Fruit fly (Drosophila melanogaster) whole organism, prepupa: Measurements from ENCODE around the gene beat-Vb.
A peak's percentile ranks its signal among the peaks of the same experiment; 100 is the strongest.

ENCODE experiments used
- CG10631 ChIP-seq: fragments of 200-800 bp; sonication (Bioruptor generic); optimal IDR thresholded peaks from 2 replicates; lab custom pipeline; 2016; ENCODE audit warnings: missing biosample characterization, missing genetic modification characterization
- CG10669 ChIP-seq: fragments of 200-800 bp; sonication (Bioruptor generic); optimal IDR thresholded peaks from 3 replicates; lab custom pipeline; 2018; ENCODE audit warnings: missing biosample characterization, mild to moderate bottlenecking, missing genetic modification characterization, moderate library complexity
- CG11294 ChIP-seq: fragments of 200-800 bp; sonication (Bioruptor generic); IDR thresholded peaks from 2 replicates; pipeline ENCODE4 v1.3.6; 2022; ENCODE audit warnings: missing biosample characterization, missing genetic modification characterization
- CG11902 ChIP-seq: fragments of 200-800 bp; sonication (Bioruptor generic); optimal IDR thresholded peaks from 3 replicates; lab custom pipeline; 2016; ENCODE audit warnings: missing biosample characterization, missing genetic modification characterization
- CG15336 ChIP-seq: fragments of 200-800 bp; sonication (Bioruptor generic); IDR thresholded peaks from 2 replicates; pipeline ENCODE4 v1.3.6; 2022; ENCODE audit warnings: missing biosample characterization, missing genetic modification characterization
- CG1621 ChIP-seq: fragments of 200-800 bp; sonication (Bioruptor generic); optimal IDR thresholded peaks from 3 replicates; lab custom pipeline; 2018; ENCODE audit warnings: missing biosample characterization, mild to moderate bottlenecking, missing genetic modification characterization
- CG16779 ChIP-seq: fragments of 200-800 bp; sonication (Bioruptor generic); optimal IDR thresholded peaks from 3 replicates; lab custom pipeline; 2017; ENCODE audit warnings: missing biosample characterization, mild to moderate bottlenecking, missing genetic modification characterization
- CG3032 ChIP-seq: fragments of 200-800 bp; optimal IDR thresholded peaks from 2 replicates; lab custom pipeline; 2019; ENCODE audit warnings: missing biosample characterization, mild to moderate bottlenecking, missing genetic modification characterization, moderate library complexity
- CG32006 ChIP-seq: fragments of 200-800 bp; sonication (Bioruptor generic); optimal IDR thresholded peaks from 3 replicates; lab custom pipeline; 2017; ENCODE audit warnings: missing biosample characterization, mild to moderate bottlenecking, missing genetic modification characterization
- CG34406 ChIP-seq: fragments of 200-800 bp; sonication (Bioruptor generic); optimal IDR thresholded peaks from 3 replicates; lab custom pipeline; 2016; ENCODE audit warnings: missing biosample characterization, missing genetic modification characterization
- CG3919 ChIP-seq: fragments of 200-800 bp; sonication (Bioruptor generic); optimal IDR thresholded peaks from 3 replicates; lab custom pipeline; 2016; ENCODE audit warnings: missing biosample characterization, missing genetic modification characterization
- CG6163 ChIP-seq: fragments of 200-800 bp; sonication (Bioruptor generic); IDR thresholded peaks from 3 replicates; pipeline ENCODE4 v1.3.6; 2022; ENCODE audit warnings: missing biosample characterization, missing genetic modification characterization
- CG6792 ChIP-seq: fragments of 200-800 bp; sonication (Bioruptor generic); optimal IDR thresholded peaks from 3 replicates; lab custom pipeline; 2016; ENCODE audit warnings: missing biosample characterization, missing genetic modification characterization
- CG6808 ChIP-seq: fragments of 200-800 bp; sonication (Bioruptor generic); optimal IDR thresholded peaks from 3 replicates; lab custom pipeline; 2017; ENCODE audit warnings: missing biosample characterization, missing genetic modification characterization, mild to moderate bottlenecking, moderate library complexity, missing genetic modification reagents
- CG7368 ChIP-seq: fragments of 200-800 bp; sonication (Bioruptor generic); optimal IDR thresholded peaks from 3 replicates; lab custom pipeline; 2016; ENCODE audit warnings: missing biosample characterization, missing genetic modification characterization
- CG8119 ChIP-seq: fragments of 200-800 bp; sonication (Bioruptor generic); IDR thresholded peaks from 3 replicates; pipeline ENCODE4 v1.3.6; 2022; ENCODE audit warnings: missing biosample characterization, missing genetic modification characterization
- CG8319 ChIP-seq: fragments of 200-800 bp; sonication (Bioruptor generic); optimal IDR thresholded peaks from 3 replicates; lab custom pipeline; 2016; ENCODE audit warnings: missing biosample characterization, missing genetic modification characterization
- CG8632 ChIP-seq: fragments of 200-800 bp; sonication (Bioruptor generic); optimal IDR thresholded peaks from 3 replicates; lab custom pipeline; 2016; ENCODE audit warnings: missing biosample characterization, missing genetic modification characterization
- Eip75B ChIP-seq: fragments of 200-800 bp; sonication (Bioruptor generic); optimal IDR thresholded peaks from 3 replicates; lab custom pipeline; 2016; ENCODE audit warnings: missing biosample characterization, missing genetic modification characterization
- Eip78C ChIP-seq: fragments of 200-800 bp; sonication (Bioruptor generic); peaks from one replicate; lab custom pipeline; 2016; ENCODE audit warnings: missing biosample characterization, missing genetic modification characterization
- Eip93F ChIP-seq: fragments of 200-800 bp; sonication (Bioruptor generic); optimal IDR thresholded peaks from 2 replicates; lab custom pipeline; 2016; ENCODE audit warnings: missing biosample characterization, mild to moderate bottlenecking, missing genetic modification characterization
- Ets96B ChIP-seq: fragments of 200-800 bp; optimal IDR thresholded peaks from 2 replicates; lab custom pipeline; 2019; ENCODE audit warnings: missing biosample characterization, mild to moderate bottlenecking, missing genetic modification characterization, moderate library complexity
- Gug ChIP-seq: fragments of 200-800 bp; sonication (Bioruptor generic); IDR thresholded peaks from 2 replicates; pipeline ENCODE4 v1.3.6; 2022; ENCODE audit warnings: missing biosample characterization, missing genetic modification characterization
- Hr38 ChIP-seq: sonication (Bioruptor generic); optimal IDR thresholded peaks from 2 replicates; lab custom pipeline; 2016; ENCODE audit warnings: missing biosample characterization, missing genetic modification characterization
- Hr39 ChIP-seq: fragments of 200-800 bp; sonication (Bioruptor generic); optimal IDR thresholded peaks from 2 replicates; lab custom pipeline; 2016; ENCODE audit warnings: missing biosample characterization, missing genetic modification characterization
- Hr4 ChIP-seq: fragments of 200-800 bp; sonication (Bioruptor generic); optimal IDR thresholded peaks from 3 replicates; lab custom pipeline; 2016; ENCODE audit warnings: missing biosample characterization, missing genetic modification characterization
- Lpt ChIP-seq: fragments of 200-800 bp; sonication (Bioruptor generic); optimal IDR thresholded peaks from 3 replicates; lab custom pipeline; 2016; ENCODE audit warnings: missing biosample characterization, missing genetic modification characterization
- Met ChIP-seq: fragments of 200-800 bp; sonication (Bioruptor generic); optimal IDR thresholded peaks from 3 replicates; lab custom pipeline; 2016; ENCODE audit warnings: missing biosample characterization, missing genetic modification characterization
- OdsH ChIP-seq: fragments of 200-800 bp; sonication (Bioruptor generic); optimal IDR thresholded peaks from 3 replicates; lab custom pipeline; 2016; ENCODE audit warnings: missing biosample characterization, missing genetic modification characterization
- Smox ChIP-seq: fragments of 200-800 bp; sonication (Bioruptor generic); optimal IDR thresholded peaks from 3 replicates; lab custom pipeline; 2016; ENCODE audit warnings: missing biosample characterization, missing genetic modification characterization
- Sox102F ChIP-seq: fragments of 200-800 bp; sonication (Bioruptor generic); optimal IDR thresholded peaks from 2 replicates; lab custom pipeline; 2016; ENCODE audit warnings: missing biosample characterization, mild to moderate bottlenecking, missing genetic modification characterization
- achi ChIP-seq: fragments of 200-800 bp; sonication (Bioruptor generic); optimal IDR thresholded peaks from 3 replicates; lab custom pipeline; 2016; ENCODE audit warnings: missing biosample characterization, missing genetic modification characterization
- dac ChIP-seq: fragments of 200-800 bp; sonication (Bioruptor generic); optimal IDR thresholded peaks from 2 replicates; lab custom pipeline; 2017; ENCODE audit warnings: missing biosample characterization, mild to moderate bottlenecking, missing genetic modification characterization
- dsx ChIP-seq: fragments of 200-800 bp; optimal IDR thresholded peaks from 3 replicates; lab custom pipeline; 2019; ENCODE audit warnings: missing biosample characterization, mild to moderate bottlenecking, missing genetic modification characterization, moderate library complexity; ENCODE audit not compliant: poor library complexity, severe bottlenecking
- eg ChIP-seq: fragments of 200-800 bp; sonication (Bioruptor generic); IDR thresholded peaks from 3 replicates; pipeline ENCODE4 v1.3.6; 2022; ENCODE audit warnings: missing biosample characterization, missing genetic modification characterization
- esn ChIP-seq: fragments of 200-800 bp; sonication (Bioruptor generic); optimal IDR thresholded peaks from 2 replicates; lab custom pipeline; 2016; ENCODE audit warnings: missing biosample characterization, mild to moderate bottlenecking, missing genetic modification characterization, moderate library complexity
- fd59A ChIP-seq: fragments of 200-800 bp; sonication (Bioruptor generic); optimal IDR thresholded peaks from 2 replicates; lab custom pipeline; 2017; ENCODE audit warnings: missing biosample characterization, mild to moderate bottlenecking, missing genetic modification characterization, missing genetic modification reagents
- fd85E ChIP-seq: fragments of 200-800 bp; sonication (Bioruptor generic); optimal IDR thresholded peaks from 3 replicates; lab custom pipeline; 2016; ENCODE audit warnings: missing biosample characterization, missing genetic modification characterization
- lz ChIP-seq: fragments of 200-800 bp; sonication (Bioruptor generic); optimal IDR thresholded peaks from 3 replicates; lab custom pipeline; 2016; ENCODE audit warnings: missing biosample characterization, missing genetic modification characterization
- net ChIP-seq: fragments of 200-800 bp; sonication (Bioruptor generic); optimal IDR thresholded peaks from 3 replicates; lab custom pipeline; 2016; ENCODE audit warnings: missing biosample characterization, missing genetic modification characterization
- pdm3 ChIP-seq: fragments of 200-800 bp; sonication (Bioruptor generic); optimal IDR thresholded peaks from 3 replicates; lab custom pipeline; 2016; ENCODE audit warnings: missing biosample characterization, missing genetic modification characterization
- spab ChIP-seq: fragments of 200-800 bp; sonication (Bioruptor generic); optimal IDR thresholded peaks from 2 replicates; lab custom pipeline; 2017; ENCODE audit warnings: missing biosample characterization, mild to moderate bottlenecking, missing genetic modification characterization, missing genetic modification reagents
- ss ChIP-seq, 2 experiments: fragments of 200-800 bp; sonication (Bioruptor generic); optimal IDR thresholded peaks; 2 replicates in 1 of 2; 3 replicates in 1 of 2; lab custom pipeline; 2017 to 2018; ENCODE audit warnings: mild to moderate bottlenecking in 2 of 2, missing biosample characterization in 2 of 2, missing genetic modification characterization in 2 of 2, moderate library complexity in 1 of 2
- topi ChIP-seq: fragments of 200-800 bp; sonication (Bioruptor generic); optimal IDR thresholded peaks from 3 replicates; lab custom pipeline; 2016; ENCODE audit warnings: missing biosample characterization, missing genetic modification characterization

beat-Vb gene

DNA sequence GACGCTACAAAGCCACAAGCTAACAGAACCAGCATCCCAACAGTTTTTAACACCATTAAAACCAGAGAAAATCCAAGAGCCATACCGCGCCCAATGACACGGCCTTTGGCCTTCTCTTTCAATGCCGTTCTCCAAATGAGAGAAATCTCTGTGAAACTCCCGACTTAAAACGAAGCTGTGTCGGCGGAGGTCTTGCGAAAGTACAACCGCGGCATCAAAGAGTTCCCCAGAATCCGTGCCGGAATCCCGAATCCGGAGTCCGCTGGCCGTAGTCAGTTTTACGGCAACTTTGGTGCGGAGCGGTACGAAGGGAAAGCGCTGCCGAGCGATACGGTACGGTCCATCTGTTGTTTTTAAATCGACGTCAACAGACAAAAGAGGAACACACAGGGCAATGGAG, at the start of gene beat-Vb:
TSS of gene beat-Vb (plus strand) at position 246 of the 400 bp plus-strand sequence.
- TF ChIP-seq net (GFP tag; lab: Kevin White, UChicago): no peak
- TF ChIP-seq fd59A (GFP tag; lab: Kevin White, UChicago): no peak
- no peak for TF ChIP-seq CG10631
- no peak for TF ChIP-seq CG16779 (tag; lab: Kevin White, UChicago)
- no peak for TF ChIP-seq fd85E (GFP tag; lab: Kevin White, UChicago)
- TF ChIP-seq Ets96B (tag; lab: Kevin White, UChicago): no peak
- no peak for TF ChIP-seq Hr4
- no peak for TF ChIP-seq Gug (GFP tag; lab: Robert Waterston, UW)
- no peak for TF ChIP-seq Smox (GFP tag; lab: Kevin White, UChicago)
- TF ChIP-seq CG8319: no peak
- TF ChIP-seq Hr38 (GFP tag; lab: Kevin White, UChicago): no peak
- no peak for TF ChIP-seq Hr39 (GFP tag; lab: Kevin White, UChicago)
- no peak for TF ChIP-seq CG7368 (GFP tag; lab: Kevin White, UChicago)
- TF ChIP-seq pdm3 (GFP tag; lab: Kevin White, UChicago): no peak
- no peak for TF ChIP-seq Eip75B (GFP tag; lab: Kevin White, UChicago)

DNA sequence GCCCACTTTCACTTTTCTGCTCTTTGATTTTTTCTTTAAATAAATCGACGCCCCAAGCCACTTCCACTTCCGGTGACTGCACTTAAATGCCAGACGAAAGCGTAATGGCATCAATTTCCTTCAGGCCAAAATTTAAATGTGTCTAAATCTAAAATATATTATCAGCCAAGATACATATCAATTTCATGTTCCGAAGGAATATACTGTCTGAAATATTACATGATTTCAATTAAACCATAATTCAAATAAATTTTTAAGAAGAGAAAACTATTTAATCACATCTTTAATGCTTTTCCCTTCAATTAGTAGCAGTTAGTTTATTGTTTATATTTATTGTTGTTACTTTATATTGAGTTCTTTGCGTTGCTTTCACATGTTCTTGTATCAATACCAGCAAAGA, 24.2 kb upstream of the beat-Vb start, which contains the start of gene d-cup:
TSS of gene d-cup (plus strand) at position 301 of the 400 bp plus-strand sequence.
- no peak for TF ChIP-seq CG11902 (GFP tag; lab: Kevin White, UChicago)
- no peak for TF ChIP-seq topi (GFP tag; lab: Kevin White, UChicago)
- TF ChIP-seq CG15336 (GFP tag; lab: Robert Waterston, UW): no peak
- TF ChIP-seq CG10669 (GFP tag; lab: Kevin White, UChicago): no peak
- TF ChIP-seq CG8632: no peak
- no peak for TF ChIP-seq spab (GFP tag; lab: Kevin White, UChicago)
- TF ChIP-seq lz (GFP tag; lab: Kevin White, UChicago): no peak
- no peak for TF ChIP-seq CG1621 (tag; lab: Kevin White, UChicago)
- no peak for TF ChIP-seq CG34406
- no peak for TF ChIP-seq CG7368 (GFP tag; lab: Kevin White, UChicago)
- no peak for TF ChIP-seq CG8319
- no peak for TF ChIP-seq Met (GFP tag; lab: Kevin White, UChicago)
- no peak for TF ChIP-seq Eip75B (GFP tag; lab: Kevin White, UChicago)
- TF ChIP-seq Eip93F (GFP tag; lab: Kevin White, UChicago): no peak

DNA sequence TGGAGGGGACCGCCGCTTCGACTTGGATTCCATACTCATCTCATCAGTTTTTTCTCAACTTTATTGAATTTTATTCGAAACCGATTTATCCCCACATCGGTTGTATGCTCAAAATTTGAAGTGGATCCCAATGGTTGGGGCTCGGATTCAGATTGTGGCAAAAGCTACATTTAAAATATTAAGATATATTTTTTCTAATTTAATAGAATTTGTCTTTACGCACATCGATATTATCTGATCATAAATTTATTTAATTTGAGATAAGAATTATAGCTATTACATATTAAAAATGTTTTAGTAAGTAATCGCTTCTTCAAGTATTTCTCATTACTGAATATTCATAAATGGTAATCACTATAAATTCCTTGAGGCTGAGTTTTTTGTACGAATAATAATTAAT, 4.7 kb upstream of the beat-Vb start, which contains the start of gene CG10909:
TSS of gene CG10909 (minus strand) at position 101 of the 400 bp plus-strand sequence.
- TF ChIP-seq CG11294 (GFP tag; lab: Robert Waterston, UW) (no peak), topi (GFP tag; lab: Kevin White, UChicago) (no peak), CG8632 (no peak)

DNA sequence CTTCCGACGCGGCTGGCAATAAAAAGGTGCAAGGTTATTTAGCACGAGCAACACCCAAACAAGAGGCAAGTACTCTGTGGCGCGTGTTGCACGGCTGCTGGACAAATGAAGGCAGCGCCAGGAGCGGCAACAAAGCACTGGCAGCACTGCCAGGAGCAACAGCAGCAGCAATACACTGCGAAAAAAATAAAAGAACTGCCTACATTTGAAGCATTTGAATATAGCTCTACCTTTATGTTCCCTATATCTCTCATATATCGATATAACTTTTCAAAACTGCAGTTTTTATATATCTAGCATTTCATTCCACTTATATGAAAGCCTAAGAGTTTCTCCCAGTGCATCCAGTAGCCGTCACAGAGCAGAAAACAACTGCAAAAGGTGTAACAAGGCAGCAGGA, 41.5 kb downstream of the beat-Vb start:
- TF ChIP-seq lz (GFP tag; lab: Kevin White, UChicago): peak; percentile 29
- TF ChIP-seq topi (GFP tag; lab: Kevin White, UChicago): peak; percentile 26
- TF ChIP-seq CG6808 (GFP tag; lab: Kevin White, UChicago): peak; percentile 17
- no peak for TF ChIP-seq CG34406
- TF ChIP-seq net (GFP tag; lab: Kevin White, UChicago): no peak
- TF ChIP-seq CG3919 (GFP tag; lab: Kevin White, UChicago): peak; percentile 30
- peak; percentile 40 for TF ChIP-seq CG3032
- no peak for TF ChIP-seq Ets96B (tag; lab: Kevin White, UChicago)
- TF ChIP-seq CG6792 (GFP tag; lab: Kevin White, UChicago): peak; percentile 0
- no peak for TF ChIP-seq eg (GFP tag; lab: Robert Waterston, UW)
- TF ChIP-seq fd85E (GFP tag; lab: Kevin White, UChicago): no peak
- TF ChIP-seq OdsH (GFP tag; lab: Kevin White, UChicago): peak; percentile 33
- no peak for TF ChIP-seq Smox (GFP tag; lab: Kevin White, UChicago)
- 0 out of 3 replicates have a peak, but pooled peaks have one; percentile 34 for TF ChIP-seq CG8119 (GFP tag; lab: Robert Waterston, UW)
- TF ChIP-seq achi (GFP tag; lab: Kevin White, UChicago): peak; percentile 2
- TF ChIP-seq dac (GFP tag; lab: Kevin White, UChicago): no peak
- no peak for TF ChIP-seq ss (GFP tag; optimal IDR thresholded peaks at IDR 0.05; lab: Kevin White, UChicago)
- TF ChIP-seq fd59A (GFP tag; lab: Kevin White, UChicago): peak; percentile 10
- peak; percentile 35 for TF ChIP-seq Hr39 (GFP tag; lab: Kevin White, UChicago)
- TF ChIP-seq dsx (GFP tag; lab: Kevin White, UChicago): peak; percentile 23
- TF ChIP-seq Met (GFP tag; lab: Kevin White, UChicago): peak; percentile 16
- TF ChIP-seq Lpt (GFP tag; lab: Kevin White, UChicago): no peak
- TF ChIP-seq Eip93F (GFP tag; lab: Kevin White, UChicago): no peak
- TF ChIP-seq CG7368 (GFP tag; lab: Kevin White, UChicago): no peak
- peak; percentile 66 for TF ChIP-seq Eip78C (GFP tag; lab: Kevin White, UChicago)
- no peak for TF ChIP-seq Sox102F
- TF ChIP-seq CG6163 (GFP tag; lab: Robert Waterston, UW): peak; percentile 66; the same call in 2 of the 3 replicates
- TF ChIP-seq CG32006 (GFP tag; lab: Kevin White, UChicago): peak; percentile 27
- TF ChIP-seq esn (GFP tag; lab: Kevin White, UChicago): peak; percentile 35
- no peak for TF ChIP-seq CG8632
